Fruit fly (Drosophila melanogaster) whole organism, prepupa: ENCODE data around the gene CG6282.

Experiments used
- CG10631 ChIP-seq: fragments of 200-800 bp; sonication (Bioruptor generic); optimal IDR thresholded peaks from 2 replicates; lab custom pipeline; 2016; ENCODE audit warnings: missing biosample characterization, missing genetic modification characterization
- CG6854 ChIP-seq: fragments of 200-800 bp; sonication (Bioruptor generic); optimal IDR thresholded peaks from 2 replicates; lab custom pipeline; 2017; ENCODE audit warnings: missing biosample characterization, mild to moderate bottlenecking, missing genetic modification characterization
- CG8119 ChIP-seq: fragments of 200-800 bp; sonication (Bioruptor generic); IDR thresholded peaks from 3 replicates; pipeline ENCODE4 v1.3.6; 2022; ENCODE audit warnings: missing biosample characterization, missing genetic modification characterization
- dsx ChIP-seq: fragments of 200-800 bp; optimal IDR thresholded peaks from 3 replicates; lab custom pipeline; 2019; ENCODE audit warnings: missing biosample characterization, mild to moderate bottlenecking, missing genetic modification characterization, moderate library complexity; ENCODE audit not compliant: poor library complexity, severe bottlenecking

dm6 chr3L:8575844-8576842, 28.3 kb upstream of the CG6282 start, which contains the start of the genes CG6638 and CG43078:
- TF ChIP-seq dsx (GFP tag; lab: Kevin White, UChicago) (no peak), CG10631 (GFP tag; lab: Kevin White, UChicago) (peak; percentile 42), CG8119 (GFP tag; lab: Robert Waterston, UW) (no peak), CG6854 (GFP tag; lab: Kevin White, UChicago) (no peak)
